Fruit fly (Drosophila melanogaster): ENCODE measurements around the gene Ras64B.

Ras64B gene

dm6 chr3L:4122185-4122767, 16.6 kb upstream of the Ras64B start, which contains the start of gene Chd64 (continued):
- TF ChIP-seq CG12219 (GFP tag; optimal IDR thresholded peaks at IDR 0.05) (peak; percentile 55), her (GFP tag; optimal IDR thresholded peaks at IDR 0.05) (peak; percentile 12), lov (optimal IDR thresholded peaks at IDR 0.05) (no peak), lov (GFP tag; IDR thresholded peaks at IDR 0.05) (no peak), CG12299 (tag; optimal IDR thresholded peaks at IDR 0.05) (no peak), HLH54F (GFP tag; optimal IDR thresholded peaks at IDR 0.05) (no peak), pzg (GFP tag; optimal IDR thresholded peaks at IDR 0.05) (peak; percentile 52), schlank (tag; optimal IDR thresholded peaks at IDR 0.05) (no peak), CHES-1-like (GFP tag; optimal IDR thresholded peaks at IDR 0.05) (no peak), Max (GFP tag; optimal IDR thresholded peaks at IDR 0.05) (no peak), Elba2 (GFP tag; optimal IDR thresholded peaks at IDR 0.05) (no peak), CG4854 (GFP tag; optimal IDR thresholded peaks at IDR 0.05) (no peak), dmrt11E (tag; optimal IDR thresholded peaks at IDR 0.05) (no peak), CG17612 (GFP tag; IDR thresholded peaks at IDR 0.05) (no peak), CG4360 (GFP tag; IDR thresholded peaks at IDR 0.05) (peak; percentile 52; the same call in 1 of the 2 replicates), CG9437 (GFP tag; optimal IDR thresholded peaks at IDR 0.05) (peak; percentile 91), CG30431 (GFP tag; optimal IDR thresholded peaks at IDR 0.05) (no peak), CG10274 (GFP tag; optimal IDR thresholded peaks at IDR 0.05) (no peak), da (GFP tag; optimal IDR thresholded peaks at IDR 0.05) (no peak), nom (GFP tag; optimal IDR thresholded peaks at IDR 0.05) (peak; percentile 74), sisA (GFP tag; IDR thresholded peaks at IDR 0.05) (no peak), CG6254 (GFP tag; optimal IDR thresholded peaks at IDR 0.05) (peak; percentile 1), Hmx (GFP tag; optimal IDR thresholded peaks at IDR 0.05) (no peak), sob (GFP tag; IDR thresholded peaks at IDR 0.05) (peak; percentile 62; the same call in 1 of the 2 replicates), CG8924 (tag; optimal IDR thresholded peaks at IDR 0.05) (peak; percentile 39), CG15514 (GFP tag; optimal IDR thresholded peaks at IDR 0.05) (peak; percentile 74), CG16779 (GFP tag; IDR thresholded peaks at IDR 0.05) (0 out of 2 replicates have a peak, but pooled peaks have one; percentile 53), CG12744 (GFP tag; optimal IDR thresholded peaks at IDR 0.05) (peak; percentile 46), CG12391 (tag; optimal IDR thresholded peaks at IDR 0.05) (no peak), BtbVII (GFP tag; optimal IDR thresholded peaks at IDR 0.05) (peak; percentile 89), tna (GFP tag; IDR thresholded peaks at IDR 0.05; ENCODE audit: partially characterized antibody) (peak; percentile 42; the same call in 1 of the 2 replicates), chif (GFP tag; optimal IDR thresholded peaks at IDR 0.05) (peak in 1 of 2 experiments; percentile 11), rib (GFP tag; IDR thresholded peaks at IDR 0.05) (0 out of 2 replicates have a peak, but pooled peaks have one; percentile 9), chm (GFP tag; IDR thresholded peaks at IDR 0.05) (peak; percentile 69), gcm2 (GFP tag; optimal IDR thresholded peaks at IDR 0.05) (no peak), CG12155 (GFP tag; optimal IDR thresholded peaks at IDR 0.05) (peak; percentile 25), Trl (optimal IDR thresholded peaks at IDR 0.05) (no peak), Trl (GFP tag; optimal IDR thresholded peaks at IDR 0.05) (peak; percentile 36), CG11695 (GFP tag; IDR thresholded peaks at IDR 0.05) (peak; percentile 58; the same call in 2 of the 3 replicates), CG12769 (tag; optimal IDR thresholded peaks at IDR 0.05) (peak; percentile 93), Sox100B (GFP tag; optimal IDR thresholded peaks at IDR 0.05) (no peak), gfzf (GFP tag; optimal IDR thresholded peaks at IDR 0.05) (no peak), CG3995 (GFP tag; optimal IDR thresholded peaks at IDR 0.05) (no peak), nerfin-1 (tag; optimal IDR thresholded peaks at IDR 0.05) (no peak), al (GFP tag; IDR thresholded peaks at IDR 0.05) (no peak), CG11504 (tag; optimal IDR thresholded peaks at IDR 0.05) (no peak), jing (GFP tag; optimal IDR thresholded peaks at IDR 0.05) (no peak), usp (GFP tag; optimal IDR thresholded peaks at IDR 0.05) (no peak), CG2199 (GFP tag; IDR thresholded peaks at IDR 0.05) (0 out of 3 replicates have a peak, but pooled peaks have one; percentile 35), Atf-2 (GFP tag; optimal IDR thresholded peaks at IDR 0.05) (no peak), scrt (GFP tag; optimal IDR thresholded peaks at IDR 0.05) (peak; percentile 72)

Data from whole organism, embryonic.